Worm (Caenorhabditis elegans): ENCODE data around the gene F08D12.3.
A peak's percentile ranks its signal among the peaks of the same experiment; 100 is the strongest.

Gene F08D12.3

ce11 chrII:2804245-2804644 is 24.9 kb downstream of the F08D12.3 start:
- no peak for TF ChIP-seq nhr-67 (tag; optimal IDR thresholded peaks at IDR 0.05)
- no peak for TF ChIP-seq ceh-28 (tag; optimal IDR thresholded peaks at IDR 0.05)
- TF ChIP-seq lin-15B (tag; optimal IDR thresholded peaks at IDR 0.05) = peak; percentile 4
- peak; percentile 67 for TF ChIP-seq nfya-1 (tag; optimal IDR thresholded peaks at IDR 0.05; ENCODE audit: insufficient read depth)
- no peak for TF ChIP-seq fkh-2 (tag; optimal IDR thresholded peaks at IDR 0.05)
- TF ChIP-seq ceh-82 (tag; optimal IDR thresholded peaks at IDR 0.05) = no peak
- TF ChIP-seq pha-4 (tag; optimal IDR thresholded peaks at IDR 0.05) = peak; percentile 63
- no peak for TF ChIP-seq skn-1 (tag; optimal IDR thresholded peaks at IDR 0.05)
- TF ChIP-seq nhr-25 (tag; optimal IDR thresholded peaks at IDR 0.05) = no peak
- no peak for TF ChIP-seq egl-27 (tag; optimal IDR thresholded peaks at IDR 0.05)
- no peak for TF ChIP-seq nhr-43 (tag; optimal IDR thresholded peaks at IDR 0.05; ENCODE audit: poor library complexity, severe bottlenecking)

- TF ChIP-seq pha-4 (tag; optimal IDR thresholded peaks at IDR 0.05) = peak; percentile 42
- no peak for TF ChIP-seq jun-1 (tag; optimal IDR thresholded peaks at IDR 0.05)
- peak; percentile 8 for TF ChIP-seq elt-2 (tag; optimal IDR thresholded peaks at IDR 0.05)
- TF ChIP-seq R02D3.7 (tag; optimal IDR thresholded peaks at IDR 0.05) = no peak
- TF ChIP-seq nhr-12 (tag; optimal IDR thresholded peaks at IDR 0.05) = no peak
Measured at ce11 chrII:2804949-2805348, 25.6 kb downstream of the F08D12.3 start.

ce11 chrII:2805566-2805965 is 26.2 kb downstream of the F08D12.3 start:
- TF ChIP-seq ZK546.5 (tag; optimal IDR thresholded peaks at IDR 0.05) (no peak), nhr-23 (tag; optimal IDR thresholded peaks at IDR 0.05) (peak; percentile 33), elt-3 (tag; optimal IDR thresholded peaks at IDR 0.05) (peak in 1 of 3 experiments; percentile 64)

- TF ChIP-seq hmg-11 (tag; optimal IDR thresholded peaks at IDR 0.05) (peak; percentile 3), nhr-11 (tag; optimal IDR thresholded peaks at IDR 0.05) (peak; percentile 34), mdl-1 (tag; optimal IDR thresholded peaks at IDR 0.05) (no peak), ceh-82 (tag; optimal IDR thresholded peaks at IDR 0.05) (no peak), pha-4 (tag; optimal IDR thresholded peaks at IDR 0.05) (peak; percentile 58)
Measured at ce11 chrII:2807674-2808206, 28.4 kb downstream of the F08D12.3 start, which contains the start of gene K12H6.12. Gene K12H6.12, plus strand, starts transcription at chrII:2808156.

- TF ChIP-seq fos-1 (tag; optimal IDR thresholded peaks at IDR 0.05) = no peak
- no peak for TF ChIP-seq elt-3 (tag; optimal IDR thresholded peaks at IDR 0.05)
Measured at ce11 chrII:2815017-2815416, 35.7 kb downstream of the F08D12.3 start.

ce11 chrII:2815444-2815843 is 36.1 kb downstream of the F08D12.3 start, which contains the start of gene K12H6.2:
Gene K12H6.2, minus strand, starts transcription at chrII:2815544.
- TF ChIP-seq lin-39 (tag; optimal IDR thresholded peaks at IDR 0.05) (no peak), ama-1 (optimal IDR thresholded peaks at IDR 0.05) (no peak), eor-1 (tag; optimal IDR thresholded peaks at IDR 0.05) (no peak), egl-27 (tag; optimal IDR thresholded peaks at IDR 0.05) (no peak), mml-1 (tag; optimal IDR thresholded peaks at IDR 0.05) (no peak), snpc-4 (tag; optimal IDR thresholded peaks at IDR 0.05) (no peak), unc-62 (GFP tag; optimal IDR thresholded peaks at IDR 0.05) (no peak), elt-2 (tag; optimal IDR thresholded peaks at IDR 0.05) (no peak), sea-2 (GFP tag; optimal IDR thresholded peaks at IDR 0.05) (no peak), fkh-10 (GFP tag; optimal IDR thresholded peaks at IDR 0.05) (no peak), elt-1 (tag; optimal IDR thresholded peaks at IDR 0.05) (no peak), nhr-28 (tag; optimal IDR thresholded peaks at IDR 0.05) (no peak), egl-5 (tag; optimal IDR thresholded peaks at IDR 0.05) (no peak), nhr-237 (tag; optimal IDR thresholded peaks at IDR 0.05) (no peak), ceh-9 (tag; optimal IDR thresholded peaks at IDR 0.05) (no peak), pqm-1 (tag; optimal IDR thresholded peaks at IDR 0.05) (no peak), ceh-82 (tag; optimal IDR thresholded peaks at IDR 0.05) (no peak), nhr-12 (tag; optimal IDR thresholded peaks at IDR 0.05) (no peak)
